Worm (Caenorhabditis elegans) whole organism, L3 larva: Measurements from ENCODE around the gene C05B5.12.
A peak's percentile ranks its signal among the peaks of the same experiment; 100 is the strongest.

Experiments
- aly-2 ChIP-seq: fragments of 150-350 bp; optimal IDR thresholded peaks from 2 replicates; lab custom pipeline; 2014; ENCODE audit warnings: missing biosample characterization, missing genetic modification characterization
- ama-1 ChIP-seq: fragments of 150-350 bp; optimal IDR thresholded peaks from 2 replicates; lab custom pipeline; 2018
- egl-27 ChIP-seq: sonication (generic microtip); optimal IDR thresholded peaks from 4 replicates; lab custom pipeline; 2017; ENCODE audit warnings: missing biosample characterization, missing genetic modification reagents, missing genetic modification characterization
- elt-1 ChIP-seq: fragments of 150-350 bp; optimal IDR thresholded peaks from 2 replicates; lab custom pipeline; 2014; ENCODE audit warnings: missing biosample characterization, missing genetic modification characterization
- fos-1 ChIP-seq: fragments of 150-350 bp; optimal IDR thresholded peaks from 2 replicates; lab custom pipeline; 2014; ENCODE audit warnings: missing biosample characterization, missing genetic modification characterization
- nhr-11 ChIP-seq: fragments of 150-350 bp; optimal IDR thresholded peaks from 2 replicates; lab custom pipeline; 2014; ENCODE audit warnings: missing biosample characterization, missing genetic modification characterization
- pqm-1 ChIP-seq: fragments of 150-350 bp; optimal IDR thresholded peaks from 2 replicates; lab custom pipeline; 2017; ENCODE audit warnings: missing biosample characterization, missing genetic modification characterization, inconsistent platforms
- ztf-4 ChIP-seq: fragments of 150-350 bp; optimal IDR thresholded peaks from 2 replicates; lab custom pipeline; 2014; ENCODE audit warnings: missing biosample characterization, missing genetic modification characterization

DNA sequence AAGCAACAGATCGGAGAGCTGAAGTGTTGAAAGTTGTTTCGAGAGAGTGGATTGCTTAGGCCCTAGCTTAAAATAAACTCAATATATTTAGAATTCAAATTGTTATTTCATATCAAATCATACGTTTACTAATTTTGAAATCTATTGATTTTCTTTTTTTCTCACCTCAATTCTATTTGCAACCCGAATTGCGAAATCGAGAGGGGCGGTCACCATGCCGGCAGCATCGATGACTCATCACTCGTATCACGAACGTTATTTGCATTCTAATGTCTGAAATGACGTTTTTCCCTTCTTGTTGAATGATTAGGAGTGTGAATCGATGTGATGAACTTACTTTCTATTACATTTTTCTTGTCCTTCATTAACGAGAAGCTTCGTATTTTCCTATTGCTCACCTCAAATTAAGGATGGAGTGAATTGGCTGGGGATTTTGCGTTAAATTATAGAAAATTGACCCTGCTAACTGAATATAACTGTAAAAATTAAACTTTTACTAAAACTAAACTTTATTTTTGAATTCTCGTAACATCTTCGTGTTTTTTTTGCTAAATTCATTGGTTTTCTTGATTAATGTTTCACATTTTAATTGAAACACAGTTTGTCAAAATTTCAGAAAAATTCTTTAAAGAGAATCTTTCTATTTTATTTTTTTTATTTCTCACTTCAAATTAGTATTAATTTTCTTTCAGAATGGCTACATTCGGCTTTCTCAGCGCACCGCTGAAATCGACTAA, 30.3 kb upstream of the C05B5.12 start, which contains the start of gene alx-1:
- TF ChIP-seq ztf-4 (tag; lab: Kevin White, UChicago) = no peak
- TF ChIP-seq elt-1 = no peak
- TF ChIP-seq nhr-11 (tag; lab: Kevin White, UChicago) = no peak
- peak; percentile 62 for TF ChIP-seq fos-1 (tag; lab: Kevin White, UChicago)
- TF ChIP-seq egl-27 (tag; lab: Kevin White, UChicago) = no peak
- TF ChIP-seq ama-1 (lab: Kevin White, UChicago) = no peak
- TF ChIP-seq pqm-1 (tag; lab: Kevin White, UChicago) = peak; percentile 50
- TF ChIP-seq aly-2 (tag; lab: Kevin White, UChicago) = no peak
